Fruit fly (Drosophila melanogaster) whole organism, embryonic: ENCODE measurements around the gene Bdp1.

Experiments
- Abd-B ChIP-seq: fragments of 200-800 bp; sonication (Bioruptor generic); optimal IDR thresholded peaks from 2 replicates; lab custom pipeline; 2018; ENCODE audit warnings: missing biosample characterization, mild to moderate bottlenecking, missing genetic modification characterization, moderate library complexity
- Ada2b ChIP-seq: fragments of 200-800 bp; sonication (Bioruptor generic); IDR thresholded peaks from 2 replicates; pipeline ENCODE4 v1.3.6; 2022; ENCODE audit warnings: missing biosample characterization, missing genetic modification characterization
- Antp ChIP-seq: fragments of 200-800 bp; sonication (Bioruptor generic); optimal IDR thresholded peaks from 3 replicates; lab custom pipeline; 2016; ENCODE audit warnings: missing biosample characterization, missing genetic modification characterization
- CG11696 ChIP-seq: fragments of 200-800 bp; sonication (Bioruptor generic); IDR thresholded peaks from 2 replicates; pipeline ENCODE4 v1.3.6; 2022; ENCODE audit warnings: missing biosample characterization, missing genetic modification characterization
- CG12769 ChIP-seq: fragments of 200-800 bp; sonication (Bioruptor generic); optimal IDR thresholded peaks from 2 replicates; lab custom pipeline; 2019; ENCODE audit warnings: missing biosample characterization, mild to moderate bottlenecking, missing genetic modification characterization, moderate library complexity
- CG13287 ChIP-seq: fragments of 200-800 bp; sonication (Bioruptor generic); IDR thresholded peaks from 2 replicates; pipeline ENCODE4 v1.3.6; 2022; ENCODE audit warnings: missing biosample characterization, missing genetic modification characterization; ENCODE audit not compliant: partially characterized antibody
- CG13624 ChIP-seq: fragments of 200-800 bp; sonication (Bioruptor generic); optimal IDR thresholded peaks from 2 replicates; lab custom pipeline; 2016; ENCODE audit warnings: missing biosample characterization, missing genetic modification characterization
- CG14710 ChIP-seq: fragments of 200-800 bp; sonication (Bioruptor generic); optimal IDR thresholded peaks from 3 replicates; lab custom pipeline; 2019; ENCODE audit warnings: missing biosample characterization, mild to moderate bottlenecking, missing genetic modification characterization, moderate library complexity
- CG15269 ChIP-seq: fragments of 200-800 bp; sonication (Bioruptor generic); optimal IDR thresholded peaks from 2 replicates; lab custom pipeline; 2018; ENCODE audit warnings: missing biosample characterization, mild to moderate bottlenecking, missing genetic modification characterization, moderate library complexity
- CG2712 ChIP-seq: fragments of 200-800 bp; optimal IDR thresholded peaks from 3 replicates; lab custom pipeline; 2019; ENCODE audit warnings: missing biosample characterization, mild to moderate bottlenecking, missing genetic modification characterization, moderate library complexity
- CG30403 ChIP-seq: fragments of 200-800 bp; sonication (Bioruptor generic); optimal IDR thresholded peaks from 3 replicates; lab custom pipeline; 2016; ENCODE audit warnings: missing biosample characterization, missing genetic modification characterization
- CG3163 ChIP-seq: fragments of 200-800 bp; sonication (Bioruptor generic); optimal IDR thresholded peaks from 3 replicates; lab custom pipeline; 2016; ENCODE audit warnings: missing biosample characterization, missing genetic modification characterization
- CG32767 ChIP-seq: fragments of 200-800 bp; sonication (Bioruptor generic); IDR thresholded peaks from 2 replicates; pipeline ENCODE4 v1.3.6; 2022; ENCODE audit warnings: missing biosample characterization, missing genetic modification characterization
- CG3281 ChIP-seq: fragments of 200-800 bp; sonication (Bioruptor generic); optimal IDR thresholded peaks from 3 replicates; lab custom pipeline; 2017; ENCODE audit warnings: missing biosample characterization, mild to moderate bottlenecking, missing genetic modification characterization
- CG33557 ChIP-seq: fragments of 200-800 bp; sonication (Bioruptor generic); optimal IDR thresholded peaks from 2 replicates; lab custom pipeline; 2019; ENCODE audit warnings: missing biosample characterization, mild to moderate bottlenecking, missing genetic modification characterization, moderate library complexity
- CG5953 ChIP-seq: fragments of 200-800 bp; sonication (Bioruptor generic); IDR thresholded peaks from 2 replicates; pipeline ENCODE4 v1.3.6; 2022; ENCODE audit warnings: missing biosample characterization, missing genetic modification characterization
- CG6254 ChIP-seq: fragments of 200-800 bp; sonication (Bioruptor generic); optimal IDR thresholded peaks from 3 replicates; lab custom pipeline; 2017; ENCODE audit warnings: mild to moderate bottlenecking, missing biosample characterization, missing genetic modification reagents, missing genetic modification characterization
- CG6689 ChIP-seq: fragments of 200-800 bp; sonication (Bioruptor generic); IDR thresholded peaks from 2 replicates; pipeline ENCODE4 v1.3.6; 2022; ENCODE audit warnings: missing biosample characterization, missing genetic modification characterization
- CG7839 ChIP-seq: fragments of 200-800 bp; sonication (Bioruptor generic); optimal IDR thresholded peaks from 3 replicates; lab custom pipeline; 2018; ENCODE audit warnings: missing biosample characterization, mild to moderate bottlenecking, missing genetic modification characterization, moderate library complexity
- CG8388 ChIP-seq: fragments of 200-800 bp; sonication (Bioruptor generic); optimal IDR thresholded peaks from 2 replicates; lab custom pipeline; 2019; ENCODE audit warnings: missing biosample characterization, mild to moderate bottlenecking, missing genetic modification characterization, moderate library complexity
- CG8924 ChIP-seq: fragments of 200-800 bp; optimal IDR thresholded peaks from 3 replicates; lab custom pipeline; 2019; ENCODE audit warnings: missing biosample characterization, mild to moderate bottlenecking, missing genetic modification characterization, moderate library complexity
- CTCF ChIP-seq: fragments of 200-800 bp; sonication (Bioruptor generic); optimal IDR thresholded peaks from 2 replicates; lab custom pipeline; 2017; ENCODE audit warnings: missing biosample characterization, mild to moderate bottlenecking, missing genetic modification characterization, moderate library complexity
- CkIIα-i1 ChIP-seq: fragments of 200-800 bp; sonication (Bioruptor generic); IDR thresholded peaks from 2 replicates; pipeline ENCODE4 v1.3.6; 2022; ENCODE audit warnings: missing biosample characterization, missing genetic modification characterization
- Dll ChIP-seq: fragments of 200-800 bp; sonication (Bioruptor generic); IDR thresholded peaks from 4 replicates; pipeline ENCODE4 v1.3.6; 2022; ENCODE audit warnings: missing biosample characterization, missing genetic modification characterization; ENCODE audit not compliant: partially characterized antibody
- Doc3 ChIP-seq: fragments of 200-800 bp; sonication (Bioruptor generic); IDR thresholded peaks from 3 replicates; pipeline ENCODE4 v1.3.6; 2022; ENCODE audit warnings: missing biosample characterization, missing genetic modification characterization; ENCODE audit not compliant: partially characterized antibody
- Fer1 ChIP-seq: fragments of 200-800 bp; sonication (Bioruptor generic); optimal IDR thresholded peaks from 2 replicates; lab custom pipeline; 2017; ENCODE audit warnings: missing biosample characterization, mild to moderate bottlenecking, missing genetic modification characterization
- Hr78 ChIP-seq, 2 experiments: fragments of 200-800 bp in 1 of 2; fragments of >200 bp in 1 of 2; sonication (Bioruptor generic) in 1 of 2; optimal IDR thresholded peaks; 2 replicates each; lab custom pipeline; 2017 to 2019; ENCODE audit warnings: missing biosample characterization in 2 of 2, missing genetic modification characterization in 2 of 2, mild to moderate bottlenecking in 1 of 2, moderate library complexity in 1 of 2
- Kr ChIP-seq: fragments of 200-800 bp; sonication (Bioruptor generic); optimal IDR thresholded peaks from 2 replicates; lab custom pipeline; 2017; ENCODE audit warnings: missing biosample characterization, mild to moderate bottlenecking, missing genetic modification characterization
- Med ChIP-seq: fragments of 200-800 bp; sonication (Bioruptor generic); peaks from one replicate; lab custom pipeline; 2016; ENCODE audit warnings: missing biosample characterization, missing genetic modification characterization, mild to moderate bottlenecking, inconsistent platforms, moderate library complexity
- Scr ChIP-seq: fragments of 200-800 bp; sonication (Bioruptor generic); IDR thresholded peaks from 2 replicates; pipeline ENCODE4 v1.3.6; 2022; ENCODE audit warnings: missing biosample characterization, missing genetic modification characterization; ENCODE audit not compliant: partially characterized antibody
- TFAM ChIP-seq: fragments of 200-800 bp; sonication (Bioruptor generic); optimal IDR thresholded peaks from 2 replicates; lab custom pipeline; 2017; ENCODE audit warnings: missing biosample characterization, missing genetic modification characterization, inconsistent platforms
- Trl ChIP-seq, 3 experiments: fragments of >200 bp in 2 of 3; fragments of 200-800 bp in 1 of 3; sonication (Bioruptor generic) in 1 of 3; optimal IDR thresholded peaks; 2 replicates in 1 of 3; 3 replicates in 2 of 3; lab custom pipeline; 2016 to 2017; ENCODE audit warnings: missing biosample characterization in 1 of 3, missing genetic modification characterization in 1 of 3
- Xbp1 ChIP-seq: fragments of 200-800 bp; sonication (Bioruptor generic); optimal IDR thresholded peaks from 3 replicates; lab custom pipeline; 2016; ENCODE audit warnings: missing biosample characterization, mild to moderate bottlenecking, missing genetic modification characterization
- cg ChIP-seq: fragments of 200-800 bp; sonication (Bioruptor generic); optimal IDR thresholded peaks from 3 replicates; lab custom pipeline; 2019; ENCODE audit warnings: missing biosample characterization, mild to moderate bottlenecking, missing genetic modification characterization, moderate library complexity
- dysf ChIP-seq: fragments of 200-800 bp; sonication (Bioruptor generic); IDR thresholded peaks from 3 replicates; pipeline ENCODE4 v1.3.6; 2022; ENCODE audit warnings: missing biosample characterization, missing genetic modification characterization
- eve ChIP-seq, 2 experiments: fragments of >200 bp; optimal IDR thresholded peaks; 2 replicates each; lab custom pipeline; 2017; ENCODE audit warnings: missing biosample characterization in 2 of 2, missing genetic modification characterization in 2 of 2
- ftz-f1 ChIP-seq: fragments of 200-800 bp; sonication (Bioruptor generic); optimal IDR thresholded peaks from 2 replicates; lab custom pipeline; 2016; ENCODE audit warnings: missing biosample characterization, missing genetic modification characterization
- hkb ChIP-seq, 2 experiments: fragments of 200-800 bp in 1 of 2; fragments of >200 bp in 1 of 2; sonication (Bioruptor generic) in 1 of 2; IDR thresholded peaks in 1 of 2; optimal IDR thresholded peaks in 1 of 2; 2 replicates each; pipeline versions ENCODE4 v1.3.6 to Lab custom; 2017 to 2022; ENCODE audit warnings: missing biosample characterization in 1 of 2, missing genetic modification characterization in 1 of 2
- lab ChIP-seq: fragments of 200-800 bp; sonication (Bioruptor generic); optimal IDR thresholded peaks from 3 replicates; lab custom pipeline; 2017; ENCODE audit warnings: missing biosample characterization, missing genetic modification characterization, mild to moderate bottlenecking, moderate library complexity, missing genetic modification reagents
- lov ChIP-seq, 2 experiments: fragments of 200-800 bp in 1 of 2; fragments of >200 bp in 1 of 2; sonication (Bioruptor generic) in 1 of 2; IDR thresholded peaks in 1 of 2; optimal IDR thresholded peaks in 1 of 2; 2 replicates in 1 of 2; 3 replicates in 1 of 2; pipeline versions ENCODE4 v1.3.6 to Lab custom; 2017 to 2022; ENCODE audit warnings: missing biosample characterization in 1 of 2, missing genetic modification characterization in 1 of 2
- prd ChIP-seq, 3 experiments: fragments of >200 bp in 2 of 3; fragments of 200-800 bp in 1 of 3; sonication (Bioruptor generic) in 1 of 3; optimal IDR thresholded peaks in 2 of 3; IDR thresholded peaks in 1 of 3; 2 replicates in 2 of 3; 3 replicates in 1 of 3; pipeline versions ENCODE4 v1.3.6 to Lab custom; 2017 to 2022; ENCODE audit warnings: missing biosample characterization in 1 of 3, missing genetic modification characterization in 1 of 3
- pzg ChIP-seq: fragments of 200-800 bp; sonication (Bioruptor generic); optimal IDR thresholded peaks from 3 replicates; lab custom pipeline; 2018; ENCODE audit warnings: missing biosample characterization, mild to moderate bottlenecking, missing genetic modification characterization, moderate library complexity
- ranshi ChIP-seq: fragments of 200-800 bp; sonication (Bioruptor generic); IDR thresholded peaks from 2 replicates; pipeline ENCODE4 v1.3.6; 2022; ENCODE audit warnings: missing biosample characterization, missing genetic modification characterization
- sd ChIP-seq: fragments of 200-800 bp; sonication (Bioruptor generic); optimal IDR thresholded peaks from 3 replicates; lab custom pipeline; 2018; ENCODE audit warnings: missing biosample characterization, mild to moderate bottlenecking, missing genetic modification characterization, moderate library complexity
- sens-2 ChIP-seq: fragments of 200-800 bp; sonication (Bioruptor generic); IDR thresholded peaks from 2 replicates; pipeline ENCODE4 v1.3.6; 2022; ENCODE audit warnings: missing biosample characterization, missing genetic modification characterization
- zfh1 ChIP-seq: fragments of 200-800 bp; sonication (Bioruptor generic); IDR thresholded peaks from 3 replicates; pipeline ENCODE4 v1.3.6; 2022; ENCODE audit warnings: missing biosample characterization, missing genetic modification characterization
- zfh2 ChIP-seq: fragments of 200-800 bp; sonication (Bioruptor generic); optimal IDR thresholded peaks from 2 replicates; lab custom pipeline; 2016; ENCODE audit warnings: missing biosample characterization, missing genetic modification characterization

Gene Bdp1

dm6 chr2L:13382351-13383029 lies 8.8 kb upstream of the Bdp1 start, which contains the start of gene loqs (continued):
- TF ChIP-seq CG8924 (peak; percentile 31), CG7839 (tag; lab: Kevin White, UChicago) (no peak), CG2712 (peak; percentile 34), CG12769 (tag; lab: Kevin White, UChicago) (no peak), Scr (peak; percentile 51), zfh1 (GFP tag; lab: Robert Waterston, UW) (no peak), Hr78 (GFP tag; optimal IDR thresholded peaks at IDR 0.05; lab: Kevin White, UChicago) (no peak), ranshi (no peak), CG30403 (GFP tag; lab: Kevin White, UChicago) (peak; percentile 18), Med (GFP tag; lab: Kevin White, UChicago) (peak; percentile 25), CG6689 (GFP tag; lab: Robert Waterston, UW) (0 out of 2 replicates have a peak, but pooled peaks have one; percentile 5), hkb (optimal IDR thresholded peaks at IDR 0.05; lab: Kevin White, UChicago) (no peak), hkb (GFP tag; IDR thresholded peaks at IDR 0.05; lab: Robert Waterston, UW) (no peak), ftz-f1 (GFP tag; lab: Kevin White, UChicago) (no peak), CG6254 (no peak), CG32767 (peak; percentile 63; the same call in 1 of the 2 replicates), lab (GFP tag; lab: Kevin White, UChicago) (no peak), Antp (GFP tag; lab: Kevin White, UChicago) (no peak), CG3163 (no peak), CkIIα-i1 (no peak), Dll (GFP tag; lab: Robert Waterston, UW) (peak; percentile 73), eve (GFP tag; optimal IDR thresholded peaks at IDR 0.05; lab: Kevin White, UChicago) (no peak), Doc3 (GFP tag; lab: Robert Waterston, UW) (peak; percentile 39; the same call in 1 of the 3 replicates), prd (optimal IDR thresholded peaks at IDR 0.05; lab: Kevin White, UChicago) (no peak), prd (GFP tag; IDR thresholded peaks at IDR 0.05; lab: Robert Waterston, UW) (0 out of 3 replicates have a peak, but pooled peaks have one; percentile 7), pzg (peak; percentile 25), CG5953 (GFP tag; lab: Robert Waterston, UW) (no peak), sens-2 (GFP tag; lab: Robert Waterston, UW) (no peak), CG8388 (GFP tag; lab: Kevin White, UChicago) (no peak), Trl (optimal IDR thresholded peaks at IDR 0.05; lab: Kevin White, UChicago) (no peak), Trl (GFP tag; optimal IDR thresholded peaks at IDR 0.05; lab: Kevin White, UChicago) (no peak), CG14710 (tag; lab: Kevin White, UChicago) (peak; percentile 62), CG33557 (GFP tag; lab: Kevin White, UChicago) (no peak), CG3281 (GFP tag; lab: Kevin White, UChicago) (no peak), Abd-B (GFP tag; lab: Kevin White, UChicago) (no peak), TFAM (no peak), cg (GFP tag; lab: Kevin White, UChicago) (no peak), Xbp1 (GFP tag; lab: Kevin White, UChicago) (peak; percentile 8), Kr (GFP tag; lab: Kevin White, UChicago) (no peak), zfh2 (GFP tag; lab: Kevin White, UChicago) (no peak), sd (tag; lab: Kevin White, UChicago) (no peak), Fer1 (GFP tag; lab: Kevin White, UChicago) (no peak), CG13624 (GFP tag; lab: Kevin White, UChicago) (no peak), CTCF (GFP tag; lab: Kevin White, UChicago) (no peak), CG15269 (tag; lab: Kevin White, UChicago) (no peak), CG11696 (GFP tag; lab: Robert Waterston, UW) (no peak), dysf (GFP tag; lab: Robert Waterston, UW) (no peak), CG13287 (GFP tag; lab: Robert Waterston, UW) (peak; percentile 67), Ada2b (GFP tag; lab: Robert Waterston, UW) (peak; percentile 10; the same call in 1 of the 2 replicates), lov (optimal IDR thresholded peaks at IDR 0.05; lab: Kevin White, UChicago) (no peak), lov (GFP tag; IDR thresholded peaks at IDR 0.05; lab: Robert Waterston, UW) (no peak)
